Worm (Caenorhabditis elegans): Measurements from ENCODE around the gene T06E8.8.

T06E8.8 gene

DNA sequence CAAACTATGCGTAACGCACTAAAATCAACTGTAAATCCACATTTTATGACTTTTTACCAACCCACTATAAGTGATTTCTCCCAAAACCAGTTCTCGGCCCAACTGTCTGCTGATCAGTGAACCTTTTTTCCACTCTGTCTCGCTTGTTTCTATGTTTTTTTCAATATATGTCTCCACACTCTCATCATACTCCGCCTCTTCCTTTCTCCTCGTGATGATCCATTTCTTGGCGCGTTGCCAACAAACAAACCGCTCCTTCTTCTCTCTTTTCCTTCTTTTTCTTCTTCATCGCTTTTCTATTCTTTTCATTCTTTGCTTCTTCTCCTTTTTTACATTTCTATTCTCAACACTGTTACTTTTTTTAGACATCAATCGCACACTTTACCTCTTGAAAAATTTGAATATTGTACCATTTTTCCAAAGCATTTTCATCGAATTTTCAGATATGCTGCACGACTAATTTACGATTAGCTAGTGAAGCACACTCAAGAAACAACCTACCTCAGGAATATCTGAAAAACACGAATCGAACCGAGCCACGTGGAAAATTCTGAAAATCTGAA lies at the start of gene T06E8.8:
T06E8.8 (plus strand) TSS at position 513 of the 563 bp plus-strand sequence.
- TF ChIP-seq irx-1 (tag; optimal IDR thresholded peaks at IDR 0.05): peak; percentile 21
- no peak for TF ChIP-seq Y116A8C.19 (tag; optimal IDR thresholded peaks at IDR 0.05; ENCODE audit: borderline replicate concordance)
- TF ChIP-seq sptf-1 (tag; optimal IDR thresholded peaks at IDR 0.05): no peak
- peak; percentile 65 for TF ChIP-seq swsn-7 (tag; optimal IDR thresholded peaks at IDR 0.05)
- peak; percentile 60 for TF ChIP-seq rnt-1 (tag; optimal IDR thresholded peaks at IDR 0.05)
- TF ChIP-seq dpl-1 (GFP tag; optimal IDR thresholded peaks at IDR 0.05): peak; percentile 4 to 54 (median 23)
- no peak for TF ChIP-seq pax-3 (tag; optimal IDR thresholded peaks at IDR 0.05)
- peak; percentile 91 for TF ChIP-seq nhr-20 (tag; optimal IDR thresholded peaks at IDR 0.05)
- TF ChIP-seq tlp-1 (tag; optimal IDR thresholded peaks at IDR 0.05): no peak
- no peak for TF ChIP-seq nhr-84 (tag; optimal IDR thresholded peaks at IDR 0.05)
- TF ChIP-seq xbp-1 (tag; optimal IDR thresholded peaks at IDR 0.05): peak; percentile 64
- TF ChIP-seq lin-35 (GFP tag; optimal IDR thresholded peaks at IDR 0.05): peak; percentile 46 to 71
- TF ChIP-seq ces-1 (GFP tag; optimal IDR thresholded peaks at IDR 0.05): no peak
- TF ChIP-seq ceh-63 (GFP tag; optimal IDR thresholded peaks at IDR 0.05): no peak
- TF ChIP-seq nhr-77 (tag; optimal IDR thresholded peaks at IDR 0.05): peak; percentile 49
- no peak for TF ChIP-seq nhr-76 (tag; optimal IDR thresholded peaks at IDR 0.05)
- TF ChIP-seq hlh-17 (GFP tag; optimal IDR thresholded peaks at IDR 0.05; ENCODE audit: borderline replicate concordance): no peak
- TF ChIP-seq mdl-1 (tag; optimal IDR thresholded peaks at IDR 0.05): peak in 1 of 2 experiments; percentile 80
- no peak for TF ChIP-seq dsc-1 (tag; optimal IDR thresholded peaks at IDR 0.05)
- no peak for TF ChIP-seq C04F5.9 (tag; optimal IDR thresholded peaks at IDR 0.05)
- peak; percentile 49 for TF ChIP-seq C16A3.4 (tag; optimal IDR thresholded peaks at IDR 0.05)
- no peak for TF ChIP-seq unc-98 (GFP tag; IDR thresholded peaks at IDR 0.05)
- no peak for TF ChIP-seq elt-2 (tag; optimal IDR thresholded peaks at IDR 0.05)
- peak in 2 of 6 experiments; percentile 76 to 93 for TF ChIP-seq elt-3 (tag; optimal IDR thresholded peaks at IDR 0.05)
- peak; percentile 99 for TF ChIP-seq nhr-85 (tag)
- TF ChIP-seq unc-62 (GFP tag; optimal IDR thresholded peaks at IDR 0.05): no peak
- TF ChIP-seq ztf-4 (tag; optimal IDR thresholded peaks at IDR 0.05): peak; percentile 28
- TF ChIP-seq hlh-4 (tag; optimal IDR thresholded peaks at IDR 0.05): no peak
- no peak for TF ChIP-seq C34B4.2 (tag; optimal IDR thresholded peaks at IDR 0.05)
- TF ChIP-seq nhr-71 (tag; optimal IDR thresholded peaks at IDR 0.05): peak; percentile 88
- no peak for TF ChIP-seq alr-1 (tag; optimal IDR thresholded peaks at IDR 0.05; ENCODE audit: borderline replicate concordance)
- no peak for TF ChIP-seq zip-4 (GFP tag; optimal IDR thresholded peaks at IDR 0.05)
- TF ChIP-seq aha-1 (tag; optimal IDR thresholded peaks at IDR 0.05): no peak
- peak; percentile 82 for TF ChIP-seq tbx-2 (tag; optimal IDR thresholded peaks at IDR 0.05)
- peak; percentile 41 for TF ChIP-seq unc-130 (tag; optimal IDR thresholded peaks at IDR 0.05)
- no peak for TF ChIP-seq egl-13 (tag; optimal IDR thresholded peaks at IDR 0.05)
- peak; percentile 41 to 49 for TF ChIP-seq efl-1 (optimal IDR thresholded peaks at IDR 0.05)
- TF ChIP-seq efl-1 (GFP tag; optimal IDR thresholded peaks at IDR 0.05 in 1 of 2): peak in 1 of 2 experiments; percentile 94
- TF ChIP-seq lir-3 (tag; optimal IDR thresholded peaks at IDR 0.05; ENCODE audit: poor library complexity): no peak
- no peak for TF ChIP-seq egl-27 (tag; optimal IDR thresholded peaks at IDR 0.05)
- no peak for TF ChIP-seq hpl-2 (GFP tag; optimal IDR thresholded peaks at IDR 0.05)
- TF ChIP-seq lin-13 (GFP tag; optimal IDR thresholded peaks at IDR 0.05): peak; percentile 37
- TF ChIP-seq ceh-90 (tag; optimal IDR thresholded peaks at IDR 0.05): no peak
- no peak for TF ChIP-seq fkh-8 (tag; optimal IDR thresholded peaks at IDR 0.05)
- TF ChIP-seq nhr-47 (tag; optimal IDR thresholded peaks at IDR 0.05): peak; percentile 73
- TF ChIP-seq nhr-19 (GFP tag; conservative IDR thresholded peaks at IDR 0.05): peak; percentile 81
- TF ChIP-seq jun-1 (tag; optimal IDR thresholded peaks at IDR 0.05): no peak
- peak in 2 of 3 experiments; percentile 35 to 64 for TF ChIP-seq ceh-82 (tag; optimal IDR thresholded peaks at IDR 0.05)
- TF ChIP-seq ets-5 (GFP tag; IDR thresholded peaks at IDR 0.05): no peak
- TF ChIP-seq sox-4 (tag; optimal IDR thresholded peaks at IDR 0.05): peak; percentile 25
- peak; percentile 89 for TF ChIP-seq lin-14 (GFP tag; optimal IDR thresholded peaks at IDR 0.05)
- no peak for TF ChIP-seq fkh-4 (tag; optimal IDR thresholded peaks at IDR 0.05; ENCODE audit: borderline replicate concordance)
